Worm (Caenorhabditis elegans): Measurements from ENCODE around the gene W04G3.10.

ce11 chrX:11047183-11047582 lies 30.9 kb downstream of the W04G3.10 start, which contains the start of gene clc-1:
- TF ChIP-seq pha-4 (tag; optimal IDR thresholded peaks at IDR 0.05), result peak; percentile 60
- TF ChIP-seq elt-1 (tag; optimal IDR thresholded peaks at IDR 0.05), result no peak
- TF ChIP-seq nhr-12 (tag; optimal IDR thresholded peaks at IDR 0.05), result no peak

Data from whole organism, L3 larva.